Fruit fly (Drosophila melanogaster) whole organism, wandering third instar larva: ENCODE data around the gene CG12713.

Experiments
- Abd-B ChIP-seq: fragments of >200 bp; optimal IDR thresholded peaks from 2 replicates; lab custom pipeline; 2017; ENCODE audit warnings: missing biosample characterization, missing genetic modification characterization
- CG32264 ChIP-seq: fragments of 200-800 bp; sonication (Bioruptor generic); optimal IDR thresholded peaks from 2 replicates; lab custom pipeline; 2016; ENCODE audit warnings: missing biosample characterization, missing genetic modification characterization
- CG9705 ChIP-seq: fragments of 200-800 bp; sonication (Bioruptor generic); optimal IDR thresholded peaks from 2 replicates; lab custom pipeline; 2018; ENCODE audit warnings: missing biosample characterization, mild to moderate bottlenecking, missing genetic modification characterization
- CrebA ChIP-seq: fragments of 200-800 bp; sonication (Bioruptor generic); optimal IDR thresholded peaks from 2 replicates; lab custom pipeline; 2016; ENCODE audit warnings: missing biosample characterization, mild to moderate bottlenecking, missing genetic modification characterization, borderline replicate concordance
- Dfd ChIP-seq: fragments of >200 bp; optimal IDR thresholded peaks from 2 replicates; lab custom pipeline; 2017; ENCODE audit warnings: missing biosample characterization, missing genetic modification characterization
- GATAd ChIP-seq: sonication (Bioruptor generic); optimal IDR thresholded peaks from 2 replicates; lab custom pipeline; 2016; ENCODE audit warnings: missing biosample characterization, missing genetic modification characterization
- HLH106 ChIP-seq: fragments of 200-800 bp; optimal IDR thresholded peaks from 3 replicates; lab custom pipeline; 2019; ENCODE audit warnings: missing biosample characterization, mild to moderate bottlenecking, missing genetic modification characterization, moderate library complexity
- Hnf4 ChIP-seq: fragments of 200-800 bp; sonication (Bioruptor generic); optimal IDR thresholded peaks from 2 replicates; lab custom pipeline; 2016; ENCODE audit warnings: missing biosample characterization, mild to moderate bottlenecking, missing genetic modification characterization
- Hr78 ChIP-seq: fragments of >200 bp; optimal IDR thresholded peaks from 2 replicates; lab custom pipeline; 2017; ENCODE audit warnings: missing biosample characterization, missing genetic modification characterization
- Hr83 ChIP-seq: fragments of 200-300 bp; sonication (Bioruptor generic); optimal IDR thresholded peaks from 2 replicates; lab custom pipeline; 2016; ENCODE audit warnings: missing biosample characterization, mild to moderate bottlenecking, missing genetic modification characterization, moderate library complexity; ENCODE audit not compliant: poor library complexity, severe bottlenecking
- Mio ChIP-seq: sonication (Bioruptor generic); optimal IDR thresholded peaks from 2 replicates; lab custom pipeline; 2016; ENCODE audit warnings: missing biosample characterization, missing genetic modification characterization
- Myc ChIP-seq: fragments of >200 bp; optimal IDR thresholded peaks from 2 replicates; lab custom pipeline; 2017
- N ChIP-seq: fragments of >200 bp; optimal IDR thresholded peaks from 2 replicates; lab custom pipeline; 2018; ENCODE audit warnings: missing biosample characterization, missing external identifiers, missing genetic modification characterization
- OdsH ChIP-seq: fragments of 200-800 bp; sonication (Bioruptor generic); optimal IDR thresholded peaks from 2 replicates; lab custom pipeline; 2016; ENCODE audit warnings: missing biosample characterization, mild to moderate bottlenecking, missing genetic modification characterization
- Rel ChIP-seq, 2 experiments: fragments of 200-800 bp; sonication (Bioruptor generic) in 1 of 2; optimal IDR thresholded peaks; 2 replicates in 1 of 2; 3 replicates in 1 of 2; lab custom pipeline; 2016 to 2019; ENCODE audit warnings: mild to moderate bottlenecking in 2 of 2, missing biosample characterization in 2 of 2, missing genetic modification characterization in 2 of 2, moderate library complexity in 1 of 2
- Sp1 ChIP-seq: fragments of 200-800 bp; sonication (Bioruptor generic); optimal IDR thresholded peaks from 3 replicates; lab custom pipeline; 2019; ENCODE audit warnings: missing biosample characterization, mild to moderate bottlenecking, missing genetic modification characterization, moderate library complexity
- Vsx2 ChIP-seq: fragments of 200-300, 225-300 bp; sonication (Bioruptor generic); optimal IDR thresholded peaks from 2 replicates; lab custom pipeline; 2018; ENCODE audit warnings: missing biosample characterization, missing genetic modification characterization; ENCODE audit not compliant: partially characterized antibody
- br ChIP-seq: fragments of 200-800 bp; sonication (Bioruptor generic); optimal IDR thresholded peaks from 2 replicates; lab custom pipeline; 2016; ENCODE audit warnings: missing biosample characterization, missing genetic modification characterization
- brk ChIP-seq: fragments of 200-800 bp; sonication (Bioruptor generic); optimal IDR thresholded peaks from 2 replicates; lab custom pipeline; 2016; ENCODE audit warnings: missing biosample characterization, mild to moderate bottlenecking, missing genetic modification characterization
- dl ChIP-seq, 2 experiments: fragments of 175-275, 200-275 bp in 1 of 2; fragments of 200-275 bp in 1 of 2; sonication (Bioruptor generic); optimal IDR thresholded peaks; lab custom pipeline; 2018; ENCODE audit warnings: mild to moderate bottlenecking in 2 of 2, missing biosample characterization in 2 of 2, missing genetic modification characterization in 2 of 2, moderate library complexity in 2 of 2; ENCODE audit not compliant: partially characterized antibody in 2 of 2, insufficient read depth in 1 of 2
- dmrt93B ChIP-seq: fragments of 200-800 bp; sonication (Bioruptor generic); optimal IDR thresholded peaks from 2 replicates; lab custom pipeline; 2018; ENCODE audit warnings: missing biosample characterization, mild to moderate bottlenecking, missing genetic modification characterization
- dsf ChIP-seq: sonication (Bioruptor generic); optimal IDR thresholded peaks from 2 replicates; lab custom pipeline; 2016; ENCODE audit warnings: missing biosample characterization, missing genetic modification characterization, borderline replicate concordance
- ey ChIP-seq: fragments of 200-800 bp; sonication (Bioruptor generic); optimal IDR thresholded peaks from 2 replicates; lab custom pipeline; 2016; ENCODE audit warnings: missing biosample characterization, missing genetic modification characterization
- foxo ChIP-seq, 2 experiments: fragments of 200-800 bp; sonication (Bioruptor generic); optimal IDR thresholded peaks; 2 replicates in 1 of 2; 3 replicates in 1 of 2; lab custom pipeline; 2016 to 2017; ENCODE audit warnings: missing biosample characterization in 2 of 2, missing genetic modification characterization in 2 of 2
- fru ChIP-seq: fragments of 200-800 bp; sonication (Bioruptor generic); optimal IDR thresholded peaks from 3 replicates; lab custom pipeline; 2016; ENCODE audit warnings: missing biosample characterization, mild to moderate bottlenecking, missing genetic modification characterization
- h ChIP-seq: fragments of 200-800 bp; sonication (Bioruptor generic); optimal IDR thresholded peaks from 3 replicates; lab custom pipeline; 2016; ENCODE audit warnings: missing biosample characterization, mild to moderate bottlenecking, missing genetic modification characterization
- jim ChIP-seq: fragments of 175-275, 200-325 bp; sonication (Bioruptor generic); optimal IDR thresholded peaks from 2 replicates; lab custom pipeline; 2016; ENCODE audit warnings: missing biosample characterization, mild to moderate bottlenecking, missing genetic modification characterization
- lola ChIP-seq: fragments of >200 bp; optimal IDR thresholded peaks from 2 replicates; lab custom pipeline; 2017; ENCODE audit warnings: missing biosample characterization, missing genetic modification characterization
- pan ChIP-seq: fragments of >200 bp; optimal IDR thresholded peaks from 2 replicates; lab custom pipeline; 2017
- psq ChIP-seq: fragments of 200-800 bp; sonication (Bioruptor generic); optimal IDR thresholded peaks from 3 replicates; lab custom pipeline; 2017; ENCODE audit warnings: missing biosample characterization, mild to moderate bottlenecking, missing genetic modification characterization, moderate library complexity
- rgr ChIP-seq: fragments of 200-800 bp; sonication (Bioruptor generic); optimal IDR thresholded peaks from 3 replicates; lab custom pipeline; 2016; ENCODE audit warnings: missing biosample characterization, mild to moderate bottlenecking, missing genetic modification characterization
- sage ChIP-seq: fragments of 200-800 bp; sonication (Bioruptor generic); optimal IDR thresholded peaks from 2 replicates; lab custom pipeline; 2016; ENCODE audit warnings: missing biosample characterization, mild to moderate bottlenecking, missing genetic modification characterization
- sv ChIP-seq: fragments of 200-800 bp; sonication (Bioruptor generic); optimal IDR thresholded peaks from 3 replicates; lab custom pipeline; 2016; ENCODE audit warnings: missing biosample characterization, missing genetic modification characterization
- tai ChIP-seq: sonication (Bioruptor generic); optimal IDR thresholded peaks from 2 replicates; lab custom pipeline; 2016; ENCODE audit warnings: missing biosample characterization, missing genetic modification characterization
- usp ChIP-seq: fragments of >200 bp; optimal IDR thresholded peaks from 2 replicates; lab custom pipeline; 2017; ENCODE audit warnings: missing biosample characterization, missing genetic modification characterization
- woc ChIP-seq: sonication (Bioruptor generic); optimal IDR thresholded peaks from 2 replicates; lab custom pipeline; 2016; ENCODE audit warnings: missing biosample characterization, mild to moderate bottlenecking, missing genetic modification characterization

CG12713 gene

dm6 chr3L:15816143-15816487, 16.1 kb upstream of the CG12713 start, which contains the start of gene fwe:
Gene fwe, minus strand, starts transcription at chr3L:15816410.
- TF ChIP-seq Hr83: no peak
- no peak for TF ChIP-seq OdsH
- TF ChIP-seq foxo (GFP tag; optimal IDR thresholded peaks at IDR 0.05; lab: Kevin White, UChicago): no peak
- TF ChIP-seq Dfd (GFP tag; lab: Kevin White, UChicago): no peak
- no peak for TF ChIP-seq CG32264 (GFP tag; lab: Kevin White, UChicago)
- no peak for TF ChIP-seq dmrt93B (GFP tag; lab: Kevin White, UChicago)
- TF ChIP-seq lola: no peak
- TF ChIP-seq sage (GFP tag; lab: Kevin White, UChicago): no peak
- TF ChIP-seq brk (GFP tag; lab: Kevin White, UChicago): no peak
- TF ChIP-seq psq (GFP tag; lab: Kevin White, UChicago): no peak
- no peak for TF ChIP-seq tai (GFP tag; lab: Kevin White, UChicago)

- no peak for TF ChIP-seq tai (GFP tag; lab: Kevin White, UChicago)
Observed at dm6 chr3L:15816714-15817113, 15.6 kb upstream of the CG12713 start, which contains the start of gene CkIIalpha-i1. Gene CkIIalpha-i1, plus strand, starts transcription at chr3L:15816979.

DNA sequence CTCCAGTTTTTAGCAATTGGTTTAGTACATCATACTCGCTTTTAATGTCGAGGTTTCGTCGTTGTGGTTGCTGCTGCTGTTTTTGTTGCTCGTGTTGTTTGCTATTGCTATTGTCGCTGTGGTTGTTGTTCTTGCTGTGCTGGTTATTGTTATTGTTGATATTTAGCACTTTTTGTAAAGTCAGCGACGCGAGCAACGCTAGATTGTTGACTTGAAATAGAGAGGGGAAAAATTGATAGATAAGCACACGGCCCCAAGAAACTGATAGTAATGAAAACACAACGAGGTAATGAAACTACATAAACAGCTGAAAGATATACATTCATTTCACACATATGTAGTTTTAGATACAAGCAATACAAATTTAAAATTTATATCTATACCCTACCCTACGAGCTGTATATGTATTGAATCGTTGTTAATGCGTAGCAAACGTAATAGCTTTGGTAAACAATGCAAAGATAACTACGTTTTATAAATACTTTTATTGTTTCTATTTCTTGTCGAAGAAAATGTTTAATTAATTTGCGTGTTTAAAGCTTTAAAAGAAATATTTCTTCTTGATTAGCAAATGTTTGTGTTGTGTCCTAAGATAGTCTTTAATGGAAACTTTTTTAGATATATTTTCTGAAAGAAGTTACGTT, 8.4 kb upstream of the CG12713 start:
- TF ChIP-seq Mio (GFP tag; lab: Kevin White, UChicago) (no peak), Dfd (GFP tag; lab: Kevin White, UChicago) (no peak), dl (GFP tag; optimal IDR thresholded peaks at IDR 0.05; lab: Kevin White, UChicago; ENCODE audit: insufficient read depth in 1 of 2, partially characterized antibody in 2 of 2) (no peak), Myc (lab: Kevin White, UChicago) (no peak), dsf (no peak), jim (GFP tag; lab: Kevin White, UChicago) (no peak), fru (no peak), N (no peak), usp (GFP tag; lab: Kevin White, UChicago) (no peak), OdsH (no peak), psq (GFP tag; lab: Kevin White, UChicago) (no peak), CG9705 (GFP tag; lab: Kevin White, UChicago) (no peak), Hnf4 (no peak), CG32264 (GFP tag; lab: Kevin White, UChicago) (no peak), rgr (GFP tag; lab: Kevin White, UChicago) (no peak), GATAd (GFP tag; lab: Kevin White, UChicago) (no peak), Hr83 (no peak), woc (GFP tag; lab: Kevin White, UChicago) (no peak), sv (GFP tag; lab: Kevin White, UChicago) (no peak)

dm6 chr3L:15824537-15824936, 7.7 kb upstream of the CG12713 start:
- TF ChIP-seq Rel (GFP tag; optimal IDR thresholded peaks at IDR 0.05; lab: Kevin White, UChicago) (no peak), Rel (tag; optimal IDR thresholded peaks at IDR 0.05; lab: Kevin White, UChicago) (peak; percentile 13), Mio (GFP tag; lab: Kevin White, UChicago) (no peak), br (GFP tag; lab: Kevin White, UChicago) (no peak)

DNA sequence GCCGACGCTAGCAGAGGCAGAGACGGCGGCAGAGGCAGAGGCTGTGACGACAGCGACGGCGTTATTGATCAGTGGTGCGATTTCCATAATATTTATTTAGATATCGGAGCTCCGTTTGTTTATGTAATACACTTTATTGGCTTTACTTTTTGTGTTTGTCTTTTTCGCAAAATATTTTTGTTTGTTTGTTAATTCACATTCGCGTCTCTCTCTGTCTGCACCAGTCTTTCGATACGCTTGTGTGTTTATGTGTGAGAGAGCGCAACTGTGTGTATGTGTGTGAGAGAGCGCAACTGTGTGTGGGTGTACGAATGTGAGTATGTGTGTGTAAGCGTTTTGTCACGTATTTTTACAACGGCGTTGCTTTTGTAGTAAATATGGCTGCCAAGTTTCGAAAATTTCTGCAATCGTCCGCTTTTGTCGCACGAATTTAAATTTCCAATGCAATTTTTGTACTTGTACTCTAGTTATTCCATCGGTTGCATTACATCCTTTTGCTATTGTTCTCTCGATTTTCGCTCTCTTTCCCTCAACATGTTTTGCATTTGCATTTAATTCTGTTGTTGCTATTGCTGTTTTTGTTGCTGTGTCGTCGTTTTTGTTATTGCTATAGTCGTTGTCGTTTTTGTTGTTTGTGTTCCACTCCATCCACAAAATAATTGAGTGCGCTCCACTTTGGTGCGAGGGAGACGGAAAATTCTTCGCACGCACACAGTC, 6.6 kb upstream of the CG12713 start:
- no peak for TF ChIP-seq GATAd (GFP tag; lab: Kevin White, UChicago)
- no peak for TF ChIP-seq usp (GFP tag; lab: Kevin White, UChicago)
- no peak for TF ChIP-seq HLH106 (tag; lab: Kevin White, UChicago)
- no peak for TF ChIP-seq Mio (GFP tag; lab: Kevin White, UChicago)
- no peak for TF ChIP-seq CG9705 (GFP tag; lab: Kevin White, UChicago)
- TF ChIP-seq fru: peak; percentile 50
- no peak for TF ChIP-seq pan
- peak; percentile 17 for TF ChIP-seq ey (GFP tag; lab: Kevin White, UChicago)
- TF ChIP-seq sage (GFP tag; lab: Kevin White, UChicago): peak; percentile 36
- TF ChIP-seq lola: no peak
- no peak for TF ChIP-seq woc (GFP tag; lab: Kevin White, UChicago)
- TF ChIP-seq N: peak; percentile 91
- no peak for TF ChIP-seq Dfd (GFP tag; lab: Kevin White, UChicago)
- no peak for TF ChIP-seq Myc (lab: Kevin White, UChicago)
- TF ChIP-seq Sp1: peak; percentile 4
- TF ChIP-seq CG32264 (GFP tag; lab: Kevin White, UChicago): no peak
- TF ChIP-seq Vsx2 (GFP tag; lab: Kevin White, UChicago): no peak
- TF ChIP-seq dsf: no peak
- no peak for TF ChIP-seq dmrt93B (GFP tag; lab: Kevin White, UChicago)
- peak; percentile 50 for TF ChIP-seq rgr (GFP tag; lab: Kevin White, UChicago)
- no peak for TF ChIP-seq CrebA (GFP tag; lab: Kevin White, UChicago)
- no peak for TF ChIP-seq brk (GFP tag; lab: Kevin White, UChicago)
- peak; percentile 60 for TF ChIP-seq Hr83
- peak; percentile 63 for TF ChIP-seq Hnf4
- TF ChIP-seq jim (GFP tag; lab: Kevin White, UChicago): no peak
- TF ChIP-seq foxo (GFP tag; optimal IDR thresholded peaks at IDR 0.05; lab: Kevin White, UChicago): peak; percentile 28 to 39
- TF ChIP-seq Hr78: peak; percentile 81
- peak; percentile 12 for TF ChIP-seq tai (GFP tag; lab: Kevin White, UChicago)
- TF ChIP-seq OdsH: peak; percentile 64
- TF ChIP-seq h (GFP tag; lab: Kevin White, UChicago): peak; percentile 67
- peak; percentile 2 for TF ChIP-seq Abd-B
